Fruit fly (Drosophila melanogaster): Measurements from ENCODE around the gene CG7168.

DNA sequence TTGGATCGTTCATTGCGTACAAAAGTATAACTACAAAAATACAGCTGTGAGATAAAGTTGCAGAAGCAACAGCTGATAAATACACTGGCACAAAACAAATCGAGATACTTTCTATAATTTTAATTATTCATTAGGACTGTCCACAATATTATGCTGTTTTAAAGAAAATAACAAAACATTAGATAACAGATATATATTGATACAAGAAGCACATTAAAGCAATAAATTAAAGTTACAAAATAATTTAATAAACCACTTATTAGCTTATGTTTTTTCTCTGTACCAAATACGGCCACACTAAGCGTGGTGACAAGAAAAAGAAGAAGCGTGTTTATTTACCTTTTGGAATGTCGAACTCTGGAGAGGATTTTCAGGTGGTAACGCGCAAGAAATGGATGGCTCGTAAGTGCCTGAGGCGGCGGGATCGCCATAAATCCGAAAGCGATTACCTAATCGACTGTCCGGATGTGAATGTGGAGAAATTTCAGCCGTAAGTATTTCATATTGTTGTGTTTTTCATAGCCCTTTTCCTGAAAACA, 5.6 kb downstream of the CG7168 start, which contains the start of the genes CG7988 and CG7183:
- TF ChIP-seq EcR (GFP tag; optimal IDR thresholded peaks at IDR 0.05) (no peak), CG8159 (tag; optimal IDR thresholded peaks at IDR 0.05) (peak; percentile 99), CG8301 (tag; optimal IDR thresholded peaks at IDR 0.05) (peak; percentile 97), Ets98B (GFP tag; IDR thresholded peaks at IDR 0.05) (peak; percentile 96), CG17806 (tag; optimal IDR thresholded peaks at IDR 0.05) (peak; percentile 98), CG4496 (GFP tag; IDR thresholded peaks at IDR 0.05) (peak; percentile 98), CG14655 (GFP tag; optimal IDR thresholded peaks at IDR 0.05) (peak; percentile 96), fd96Ca (GFP tag; IDR thresholded peaks at IDR 0.05) (no peak), CG12605 (GFP tag; IDR thresholded peaks at IDR 0.05) (peak; percentile 98), Pif1A (GFP tag; optimal IDR thresholded peaks at IDR 0.05) (peak; percentile 94), CG34367 (tag; optimal IDR thresholded peaks at IDR 0.05) (peak; percentile 98), CG15710 (tag; optimal IDR thresholded peaks at IDR 0.05) (peak; percentile 99), CG13204 (GFP tag; optimal IDR thresholded peaks at IDR 0.05) (no peak)
